Fruit fly (Drosophila melanogaster) whole organism, embryonic: ENCODE results near the gene fne.

Source experiments
- Atf6 ChIP-seq: fragments of 200-800 bp; sonication (Bioruptor generic); IDR thresholded peaks from 2 replicates; pipeline ENCODE4 v1.3.6; 2022; ENCODE audit warnings: missing biosample characterization, missing genetic modification characterization
- B-H1 ChIP-seq: fragments of 200-800 bp; sonication (Bioruptor generic); IDR thresholded peaks from 3 replicates; pipeline ENCODE4 v1.3.6; 2022; ENCODE audit warnings: missing biosample characterization, missing genetic modification characterization
- BtbVII ChIP-seq: fragments of 200-800 bp; sonication (Bioruptor generic); optimal IDR thresholded peaks from 3 replicates; lab custom pipeline; 2017; ENCODE audit warnings: missing biosample characterization, mild to moderate bottlenecking, missing genetic modification characterization
- C15 ChIP-seq: fragments of 200-800 bp; sonication (Bioruptor generic); IDR thresholded peaks from 3 replicates; pipeline ENCODE4 v1.3.6; 2022; ENCODE audit warnings: missing biosample characterization, missing genetic modification characterization
- CG11085 ChIP-seq: fragments of 200-800 bp; sonication (Bioruptor generic); IDR thresholded peaks from 2 replicates; pipeline ENCODE4 v1.3.6; 2022; ENCODE audit warnings: missing biosample characterization, missing genetic modification characterization
- CG11504 ChIP-seq: fragments of 200-800 bp; sonication (Bioruptor generic); optimal IDR thresholded peaks from 3 replicates; lab custom pipeline; 2019; ENCODE audit warnings: missing biosample characterization, mild to moderate bottlenecking, missing genetic modification characterization, moderate library complexity
- CG12744 ChIP-seq: fragments of 200-800 bp; sonication (Bioruptor generic); optimal IDR thresholded peaks from 2 replicates; lab custom pipeline; 2016; ENCODE audit warnings: missing biosample characterization, missing genetic modification characterization
- CG13296 ChIP-seq: fragments of 200-800 bp; sonication (Bioruptor generic); optimal IDR thresholded peaks from 3 replicates; lab custom pipeline; 2018; ENCODE audit warnings: missing biosample characterization, mild to moderate bottlenecking, missing genetic modification characterization
- CG13624 ChIP-seq: fragments of 200-800 bp; sonication (Bioruptor generic); optimal IDR thresholded peaks from 2 replicates; lab custom pipeline; 2016; ENCODE audit warnings: missing biosample characterization, missing genetic modification characterization
- CG13894 ChIP-seq: fragments of 200-800 bp; sonication (Bioruptor generic); optimal IDR thresholded peaks from 3 replicates; lab custom pipeline; 2018; ENCODE audit warnings: missing biosample characterization, mild to moderate bottlenecking, missing genetic modification characterization, moderate library complexity
- CG14667 ChIP-seq: fragments of 200-800 bp; sonication (Bioruptor generic); IDR thresholded peaks from 2 replicates; pipeline ENCODE4 v1.3.6; 2022; ENCODE audit warnings: missing biosample characterization, missing genetic modification characterization
- CG15514 ChIP-seq: fragments of 200-800 bp; sonication (Bioruptor generic); optimal IDR thresholded peaks from 3 replicates; lab custom pipeline; 2017; ENCODE audit warnings: missing biosample characterization, missing genetic modification characterization, mild to moderate bottlenecking, moderate library complexity, missing genetic modification reagents
- CG3281 ChIP-seq: fragments of 200-800 bp; sonication (Bioruptor generic); optimal IDR thresholded peaks from 3 replicates; lab custom pipeline; 2017; ENCODE audit warnings: missing biosample characterization, mild to moderate bottlenecking, missing genetic modification characterization
- CG3726 ChIP-seq: fragments of 200-800 bp; sonication (Bioruptor generic); IDR thresholded peaks from 3 replicates; pipeline ENCODE4, ENCODE4 v1.3.6; 2022; ENCODE audit warnings: missing biosample characterization, missing genetic modification characterization
- CG7839 ChIP-seq: fragments of 200-800 bp; sonication (Bioruptor generic); optimal IDR thresholded peaks from 3 replicates; lab custom pipeline; 2018; ENCODE audit warnings: missing biosample characterization, mild to moderate bottlenecking, missing genetic modification characterization, moderate library complexity
- CoRest ChIP-seq: fragments of 200-800 bp; sonication (Bioruptor generic); optimal IDR thresholded peaks from 3 replicates; lab custom pipeline; 2018; ENCODE audit warnings: missing biosample characterization, mild to moderate bottlenecking, missing genetic modification characterization, moderate library complexity
- D19A ChIP-seq: fragments of 200-800 bp; optimal IDR thresholded peaks from 3 replicates; lab custom pipeline; 2019; ENCODE audit warnings: missing biosample characterization, mild to moderate bottlenecking, missing genetic modification characterization, moderate library complexity
- Deaf1 ChIP-seq: fragments of 200-800 bp; optimal IDR thresholded peaks from 3 replicates; lab custom pipeline; 2019; ENCODE audit warnings: missing biosample characterization, mild to moderate bottlenecking, missing genetic modification characterization, moderate library complexity
- Dp ChIP-seq: fragments of 200-800 bp; sonication (Bioruptor generic); optimal IDR thresholded peaks from 2 replicates; lab custom pipeline; 2018; ENCODE audit warnings: missing biosample characterization, mild to moderate bottlenecking, missing genetic modification characterization, moderate library complexity
- Fer3 ChIP-seq: fragments of 200-800 bp; sonication (Bioruptor generic); optimal IDR thresholded peaks from 2 replicates; lab custom pipeline; 2018; ENCODE audit warnings: missing biosample characterization, mild to moderate bottlenecking, missing genetic modification characterization, moderate library complexity
- Hey ChIP-seq: fragments of 200-800 bp; sonication (Bioruptor generic); optimal IDR thresholded peaks from 3 replicates; lab custom pipeline; 2018; ENCODE audit warnings: missing biosample characterization, mild to moderate bottlenecking, missing genetic modification characterization
- Hmx ChIP-seq: fragments of 200-800 bp; sonication (Bioruptor generic); optimal IDR thresholded peaks from 2 replicates; lab custom pipeline; 2016; ENCODE audit warnings: missing biosample characterization, missing genetic modification characterization
- MBD-R2 ChIP-seq: fragments of 200-800 bp; sonication (Bioruptor generic); IDR thresholded peaks from 2 replicates; pipeline ENCODE4 v1.3.6; 2022; ENCODE audit warnings: missing biosample characterization, missing genetic modification characterization
- Meics ChIP-seq: fragments of 200-800 bp; sonication (Bioruptor generic); optimal IDR thresholded peaks from 2 replicates; lab custom pipeline; 2017; ENCODE audit warnings: missing biosample characterization, mild to moderate bottlenecking, missing genetic modification characterization
- Oli ChIP-seq: fragments of 200-800 bp; sonication (Bioruptor generic); optimal IDR thresholded peaks from 2 replicates; lab custom pipeline; 2018; ENCODE audit warnings: missing biosample characterization, mild to moderate bottlenecking, missing genetic modification characterization, moderate library complexity
- PHDP ChIP-seq: fragments of 200-800 bp; sonication (Bioruptor generic); optimal IDR thresholded peaks from 3 replicates; lab custom pipeline; 2018; ENCODE audit warnings: missing biosample characterization, mild to moderate bottlenecking, missing genetic modification characterization, moderate library complexity
- Sox100B ChIP-seq: fragments of 200-800 bp; sonication (Bioruptor generic); optimal IDR thresholded peaks from 3 replicates; lab custom pipeline; 2018; ENCODE audit warnings: missing biosample characterization, mild to moderate bottlenecking, missing genetic modification characterization
- Spps ChIP-seq: fragments of 200-800 bp; sonication (Bioruptor generic); optimal IDR thresholded peaks from 2 replicates; lab custom pipeline; 2018; ENCODE audit warnings: missing biosample characterization, mild to moderate bottlenecking, missing genetic modification characterization
- ac ChIP-seq: fragments of 200-800 bp; sonication (Bioruptor generic); optimal IDR thresholded peaks from 3 replicates; lab custom pipeline; 2017; ENCODE audit warnings: missing biosample characterization, mild to moderate bottlenecking, missing genetic modification characterization
- bcd ChIP-seq: fragments of 200-800 bp; sonication (Bioruptor generic); optimal IDR thresholded peaks from 2 replicates; lab custom pipeline; 2017; ENCODE audit warnings: missing biosample characterization, mild to moderate bottlenecking, missing genetic modification characterization
- caup ChIP-seq: fragments of 200-800 bp; sonication (Bioruptor generic); optimal IDR thresholded peaks from 3 replicates; lab custom pipeline; 2017; ENCODE audit warnings: missing biosample characterization, mild to moderate bottlenecking, missing genetic modification characterization, moderate library complexity; ENCODE audit not compliant: severe bottlenecking
- disco-r ChIP-seq: fragments of 200-800 bp; sonication (Bioruptor generic); optimal IDR thresholded peaks from 2 replicates; lab custom pipeline; 2016; ENCODE audit warnings: missing biosample characterization, missing genetic modification characterization
- ewg ChIP-seq: fragments of 200-800 bp; sonication (Bioruptor generic); optimal IDR thresholded peaks from 3 replicates; lab custom pipeline; 2017; ENCODE audit warnings: mild to moderate bottlenecking, missing biosample characterization, missing genetic modification reagents, missing genetic modification characterization
- fd3F ChIP-seq: fragments of 200-800 bp; sonication (Bioruptor generic); optimal IDR thresholded peaks from 2 replicates; lab custom pipeline; 2018; ENCODE audit warnings: missing biosample characterization, mild to moderate bottlenecking, missing genetic modification characterization, moderate library complexity
- gcm ChIP-seq: fragments of 200-800 bp; sonication (Bioruptor generic); optimal IDR thresholded peaks from 2 replicates; lab custom pipeline; 2019; ENCODE audit warnings: missing biosample characterization, mild to moderate bottlenecking, missing genetic modification characterization, moderate library complexity
- gsb-n ChIP-seq: fragments of 200-800 bp; sonication (Bioruptor generic); optimal IDR thresholded peaks from 3 replicates; lab custom pipeline; 2018; ENCODE audit warnings: missing biosample characterization, mild to moderate bottlenecking, missing genetic modification characterization
- ken ChIP-seq: fragments of 200-800 bp; sonication (Bioruptor generic); IDR thresholded peaks from 3 replicates; pipeline ENCODE4 v1.3.6; 2022; ENCODE audit warnings: missing biosample characterization, missing genetic modification characterization
- lab ChIP-seq: fragments of 200-800 bp; sonication (Bioruptor generic); optimal IDR thresholded peaks from 3 replicates; lab custom pipeline; 2017; ENCODE audit warnings: missing biosample characterization, missing genetic modification characterization, mild to moderate bottlenecking, moderate library complexity, missing genetic modification reagents
- mirr ChIP-seq: fragments of 200-800 bp; sonication (Bioruptor generic); optimal IDR thresholded peaks from 3 replicates; lab custom pipeline; 2018; ENCODE audit warnings: missing biosample characterization, mild to moderate bottlenecking, missing genetic modification characterization
- nerfin-2 ChIP-seq: fragments of 200-800 bp; sonication (Bioruptor generic); IDR thresholded peaks from 2 replicates; pipeline ENCODE4 v1.3.6; 2022; ENCODE audit warnings: missing biosample characterization, missing genetic modification characterization; ENCODE audit not compliant: partially characterized antibody
- oc ChIP-seq: fragments of 200-800 bp; sonication (Bioruptor generic); optimal IDR thresholded peaks from 2 replicates; lab custom pipeline; 2018; ENCODE audit warnings: missing biosample characterization, mild to moderate bottlenecking, missing genetic modification characterization, moderate library complexity
- psq ChIP-seq: fragments of 200-800 bp; sonication (Bioruptor generic); optimal IDR thresholded peaks from 2 replicates; lab custom pipeline; 2017; ENCODE audit warnings: missing biosample characterization, missing genetic modification characterization
- rib ChIP-seq: fragments of 200-800 bp; sonication (Bioruptor generic); IDR thresholded peaks from 2 replicates; pipeline ENCODE4 v1.3.6; 2022; ENCODE audit warnings: missing biosample characterization, missing genetic modification characterization
- scrt ChIP-seq: fragments of 200-800 bp; sonication (Bioruptor generic); optimal IDR thresholded peaks from 2 replicates; lab custom pipeline; 2018; ENCODE audit warnings: missing biosample characterization, mild to moderate bottlenecking, missing genetic modification characterization, moderate library complexity
- sug ChIP-seq: fragments of 200-800 bp; optimal IDR thresholded peaks from 2 replicates; lab custom pipeline; 2019; ENCODE audit warnings: missing biosample characterization, mild to moderate bottlenecking, missing genetic modification characterization, moderate library complexity
- tgo ChIP-seq: fragments of 200-800 bp; sonication (Bioruptor generic); IDR thresholded peaks from 3 replicates; pipeline ENCODE4 v1.3.6; 2022; ENCODE audit warnings: missing biosample characterization, missing genetic modification characterization
- trh ChIP-seq: fragments of 200-800 bp; sonication (Bioruptor generic); optimal IDR thresholded peaks from 2 replicates; lab custom pipeline; 2016; ENCODE audit warnings: missing biosample characterization, missing genetic modification characterization
- vvl ChIP-seq: fragments of 200-800 bp; sonication (Bioruptor generic); IDR thresholded peaks from 2 replicates; pipeline ENCODE4 v1.3.6; 2022; ENCODE audit warnings: missing biosample characterization, missing genetic modification characterization
- zen2 ChIP-seq: fragments of 200-800 bp; sonication (Bioruptor generic); IDR thresholded peaks from 3 replicates; pipeline ENCODE4 v1.3.6; 2022; ENCODE audit warnings: missing biosample characterization, missing genetic modification characterization; ENCODE audit not compliant: partially characterized antibody
- zf30C ChIP-seq: fragments of 200-800 bp; sonication (Bioruptor generic); optimal IDR thresholded peaks from 3 replicates; lab custom pipeline; 2018; ENCODE audit warnings: missing biosample characterization, mild to moderate bottlenecking, missing genetic modification characterization

The fne gene

DNA sequence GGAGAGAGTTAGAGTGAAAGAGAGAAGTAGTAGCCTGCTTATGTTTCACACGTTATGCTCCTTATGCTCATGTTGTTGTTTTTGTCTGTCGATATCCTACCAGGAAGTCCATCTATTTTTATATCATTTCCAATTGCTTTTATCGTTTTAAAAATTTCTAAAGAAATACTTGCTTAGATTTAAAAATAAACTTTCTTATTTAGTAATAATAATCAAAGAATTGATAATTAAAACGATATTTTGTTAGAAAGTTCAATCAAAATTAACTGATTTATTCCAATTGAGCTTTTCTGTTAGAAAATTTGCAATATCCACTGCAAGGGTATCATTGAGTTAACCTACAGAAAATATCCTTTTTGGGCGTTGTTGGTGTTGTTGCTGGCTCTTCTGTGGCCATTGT lies 47.4 kb upstream of the fne start (continued):
- TF ChIP-seq gsb-n (tag; lab: Kevin White, UChicago) = no peak
- TF ChIP-seq CoRest (tag; lab: Kevin White, UChicago) = peak; percentile 30
- peak; percentile 41 for TF ChIP-seq CG13296 (GFP tag; lab: Kevin White, UChicago)
- TF ChIP-seq CG7839 (tag; lab: Kevin White, UChicago) = peak; percentile 53
- TF ChIP-seq Deaf1 = no peak
- peak; percentile 54 for TF ChIP-seq CG11504 (tag; lab: Kevin White, UChicago)
- peak; percentile 13 for TF ChIP-seq CG13894 (tag; lab: Kevin White, UChicago)
- TF ChIP-seq PHDP = peak; percentile 10
- peak; percentile 14 for TF ChIP-seq scrt (GFP tag; lab: Kevin White, UChicago)
- peak; percentile 51 for TF ChIP-seq ewg (GFP tag; lab: Kevin White, UChicago)
- TF ChIP-seq D19A (tag; lab: Kevin White, UChicago) = peak; percentile 83
- no peak for TF ChIP-seq fd3F (GFP tag; lab: Kevin White, UChicago)
- TF ChIP-seq Meics = peak; percentile 47
- peak; percentile 19 for TF ChIP-seq Fer3
- TF ChIP-seq Oli = peak; percentile 5
- TF ChIP-seq bcd (GFP tag; lab: Kevin White, UChicago) = no peak
- TF ChIP-seq CG3281 (GFP tag; lab: Kevin White, UChicago) = peak; percentile 24

- TF ChIP-seq trh (no peak), CG13624 (no peak), tgo (GFP tag; lab: Robert Waterston, UW) (no peak), vvl (GFP tag; lab: Robert Waterston, UW) (no peak), BtbVII (peak; percentile 40), CG11085 (GFP tag; lab: Robert Waterston, UW) (no peak), nerfin-2 (no peak), Hey (tag; lab: Kevin White, UChicago) (no peak), lab (GFP tag; lab: Kevin White, UChicago) (peak; percentile 64), gcm (no peak), ken (GFP tag; lab: Robert Waterston, UW) (no peak), CG15514 (GFP tag; lab: Kevin White, UChicago) (peak; percentile 44), Hmx (GFP tag; lab: Kevin White, UChicago) (no peak), zen2 (GFP tag; lab: Robert Waterston, UW) (no peak), oc (tag; lab: Kevin White, UChicago) (no peak), disco-r (GFP tag; lab: Kevin White, UChicago) (no peak), ac (GFP tag; lab: Kevin White, UChicago) (no peak), C15 (GFP tag; lab: Robert Waterston, UW) (no peak), CoRest (tag; lab: Kevin White, UChicago) (no peak), Spps (no peak), B-H1 (GFP tag; lab: Robert Waterston, UW) (no peak), Meics (peak; percentile 34), CG12744 (GFP tag; lab: Kevin White, UChicago) (no peak), CG14667 (no peak), MBD-R2 (GFP tag; lab: Robert Waterston, UW) (no peak), zf30C (no peak), Sox100B (GFP tag; lab: Kevin White, UChicago) (no peak), caup (GFP tag; lab: Kevin White, UChicago) (peak; percentile 40), rib (GFP tag; lab: Robert Waterston, UW) (0 out of 2 replicates have a peak, but pooled peaks have one; percentile 41), Atf6 (GFP tag; lab: Robert Waterston, UW) (0 out of 2 replicates have a peak, but pooled peaks have one; percentile 10), Dp (GFP tag; lab: Kevin White, UChicago) (no peak), mirr (GFP tag; lab: Kevin White, UChicago) (peak; percentile 50), CG3726 (GFP tag; lab: Robert Waterston, UW) (no peak), psq (GFP tag; lab: Kevin White, UChicago) (no peak), sug (tag; lab: Kevin White, UChicago) (peak; percentile 15)
Measured at dm6 chrX:12886543-12886942, 30.7 kb upstream of the fne start.
